Worm (Caenorhabditis elegans): Measurements from ENCODE around the gene C34C12.2.

DNA sequence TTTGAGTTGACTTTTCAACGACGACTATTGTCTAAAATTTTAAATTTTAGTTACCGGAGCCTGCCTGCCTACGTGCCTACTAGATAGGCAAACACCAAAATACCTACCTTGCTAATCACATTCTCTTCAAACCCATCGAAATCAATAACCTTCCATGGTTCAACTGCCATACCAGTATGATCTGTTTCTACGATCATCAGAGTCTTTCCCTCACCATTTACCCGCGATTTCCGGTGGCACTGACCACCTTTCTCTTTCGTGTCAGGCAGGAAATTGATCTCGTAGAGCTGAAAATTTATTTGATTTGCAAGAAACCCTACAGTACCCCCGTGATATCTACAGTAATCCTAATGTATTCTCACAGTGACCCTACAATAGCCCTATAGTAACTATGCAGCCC is 31.4 kb downstream of the C34C12.2 start:
- no peak for TF ChIP-seq ceh-16 (tag; optimal IDR thresholded peaks at IDR 0.05)
- TF ChIP-seq skn-1 (tag; optimal IDR thresholded peaks at IDR 0.05), result no peak
- TF ChIP-seq sea-2 (GFP tag; optimal IDR thresholded peaks at IDR 0.05), result no peak
- no peak for TF ChIP-seq ama-1 (optimal IDR thresholded peaks at IDR 0.05)
- TF ChIP-seq unc-39 (tag; optimal IDR thresholded peaks at IDR 0.05), result no peak

Measured in whole organism, L3 larva.